Fruit fly (Drosophila melanogaster) whole organism, prepupa: ENCODE results near the gene CG11089.

ENCODE experiments used
- CG10669 ChIP-seq: fragments of 200-800 bp; sonication (Bioruptor generic); optimal IDR thresholded peaks from 3 replicates; lab custom pipeline; 2018; ENCODE audit warnings: missing biosample characterization, mild to moderate bottlenecking, missing genetic modification characterization, moderate library complexity
- Eip93F ChIP-seq: fragments of 200-800 bp; sonication (Bioruptor generic); optimal IDR thresholded peaks from 2 replicates; lab custom pipeline; 2016; ENCODE audit warnings: missing biosample characterization, mild to moderate bottlenecking, missing genetic modification characterization
- Ets21C ChIP-seq: fragments of 200-800 bp; sonication (Bioruptor generic); optimal IDR thresholded peaks from 3 replicates; lab custom pipeline; 2016; ENCODE audit warnings: missing biosample characterization, missing genetic modification characterization
- Gug ChIP-seq: fragments of 200-800 bp; sonication (Bioruptor generic); IDR thresholded peaks from 2 replicates; pipeline ENCODE4 v1.3.6; 2022; ENCODE audit warnings: missing biosample characterization, missing genetic modification characterization
- Lpt ChIP-seq: fragments of 200-800 bp; sonication (Bioruptor generic); optimal IDR thresholded peaks from 3 replicates; lab custom pipeline; 2016; ENCODE audit warnings: missing biosample characterization, missing genetic modification characterization
- achi ChIP-seq: fragments of 200-800 bp; sonication (Bioruptor generic); optimal IDR thresholded peaks from 3 replicates; lab custom pipeline; 2016; ENCODE audit warnings: missing biosample characterization, missing genetic modification characterization
- net ChIP-seq: fragments of 200-800 bp; sonication (Bioruptor generic); optimal IDR thresholded peaks from 3 replicates; lab custom pipeline; 2016; ENCODE audit warnings: missing biosample characterization, missing genetic modification characterization
- pdm3 ChIP-seq: fragments of 200-800 bp; sonication (Bioruptor generic); optimal IDR thresholded peaks from 3 replicates; lab custom pipeline; 2016; ENCODE audit warnings: missing biosample characterization, missing genetic modification characterization

- TF ChIP-seq net (GFP tag; lab: Kevin White, UChicago) (no peak), Eip93F (GFP tag; lab: Kevin White, UChicago) (no peak), Lpt (GFP tag; lab: Kevin White, UChicago) (no peak), pdm3 (GFP tag; lab: Kevin White, UChicago) (no peak), Gug (GFP tag; lab: Robert Waterston, UW) (no peak), Ets21C (no peak), achi (GFP tag; lab: Kevin White, UChicago) (no peak), CG10669 (GFP tag; lab: Kevin White, UChicago) (no peak)
Measured at dm6 chr3R:24888418-24888817, 11.6 kb downstream of the CG11089 start.
